Worm (Caenorhabditis elegans) whole organism, L3 larva: ENCODE measurements around the gene Y39H10B.2.

Source experiments
- ZK546.5 ChIP-seq: sonication (generic microtip); optimal IDR thresholded peaks from 2 replicates; lab custom pipeline; 2017; ENCODE audit warnings: missing biosample characterization, missing genetic modification characterization
- ama-1 ChIP-seq: fragments of 150-350 bp; optimal IDR thresholded peaks from 2 replicates; lab custom pipeline; 2018
- ceh-28 ChIP-seq: fragments of 150-350 bp; optimal IDR thresholded peaks from 2 replicates; lab custom pipeline; 2014; ENCODE audit warnings: missing biosample characterization, missing genetic modification reagents, missing genetic modification characterization
- egl-5 ChIP-seq: fragments of 150-350 bp; optimal IDR thresholded peaks from 2 replicates; lab custom pipeline; 2017; ENCODE audit warnings: missing biosample characterization, missing genetic modification reagents, missing genetic modification characterization, inconsistent platforms
- elt-2 ChIP-seq: sonication (generic microtip); optimal IDR thresholded peaks from 2 replicates; lab custom pipeline; 2016; ENCODE audit warnings: missing genetic modification reagents, mild to moderate bottlenecking, missing genetic modification characterization, missing compliant biosample characterization
- fkh-10 ChIP-seq: sonication (generic microtip); optimal IDR thresholded peaks from 2 replicates; lab custom pipeline; 2017; ENCODE audit warnings: missing biosample characterization, missing genetic modification reagents, missing genetic modification characterization
- lin-15B ChIP-seq: fragments of 150-350 bp; optimal IDR thresholded peaks from 2 replicates; lab custom pipeline; 2014; ENCODE audit warnings: missing biosample characterization, missing genetic modification characterization
- mdl-1 ChIP-seq: fragments of 150-350 bp; optimal IDR thresholded peaks from 2 replicates; lab custom pipeline; 2014; ENCODE audit warnings: missing biosample characterization, missing genetic modification characterization
- nhr-237 ChIP-seq: fragments of 150-350 bp; optimal IDR thresholded peaks from 2 replicates; lab custom pipeline; 2014; ENCODE audit warnings: missing biosample characterization, missing genetic modification characterization
- nhr-25 ChIP-seq: sonication (generic microtip); optimal IDR thresholded peaks from 2 replicates; lab custom pipeline; 2017; ENCODE audit warnings: missing biosample characterization, missing genetic modification characterization
- nhr-28 ChIP-seq: fragments of 150-350 bp; optimal IDR thresholded peaks from 2 replicates; lab custom pipeline; 2014; ENCODE audit warnings: missing biosample characterization, missing genetic modification characterization
- nhr-77 ChIP-seq: fragments of 150-350 bp; optimal IDR thresholded peaks from 2 replicates; lab custom pipeline; 2014; ENCODE audit warnings: missing biosample characterization, missing genetic modification characterization
- snpc-4 ChIP-seq: fragments of 150-350 bp; optimal IDR thresholded peaks from 2 replicates; lab custom pipeline; 2014; ENCODE audit warnings: missing biosample characterization, missing genetic modification characterization

DNA sequence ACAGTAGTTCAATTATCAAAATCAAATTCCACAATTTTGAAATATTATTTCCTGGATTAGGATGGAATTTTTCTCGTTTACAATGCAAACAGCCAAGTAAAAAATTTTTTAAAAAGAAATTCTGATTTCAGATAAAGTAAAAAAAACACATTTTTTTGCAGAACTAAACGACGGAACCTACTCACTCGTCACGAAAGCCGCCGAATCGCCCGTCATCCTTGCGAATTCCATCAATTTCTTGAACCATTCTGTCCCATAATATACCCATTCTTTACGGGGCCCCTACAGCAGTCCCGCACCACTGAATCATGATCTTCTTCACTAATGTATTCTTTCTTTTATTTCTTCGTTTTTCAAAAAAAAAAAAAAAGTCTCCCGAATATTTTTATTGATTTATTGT is 43.6 kb downstream of the Y39H10B.2 start:
- TF ChIP-seq elt-2 (tag; lab: Kevin White, UChicago) (no peak), nhr-237 (tag; lab: Kevin White, UChicago) (no peak), ama-1 (lab: Kevin White, UChicago) (no peak), nhr-25 (tag; lab: Kevin White, UChicago) (no peak), lin-15B (tag; lab: Kevin White, UChicago) (no peak), mdl-1 (tag; lab: Kevin White, UChicago) (no peak), nhr-28 (tag; lab: Kevin White, UChicago) (no peak), fkh-10 (GFP tag; lab: Kevin White, UChicago) (no peak), egl-5 (tag; lab: Kevin White, UChicago) (no peak), snpc-4 (no peak), ZK546.5 (tag; lab: Kevin White, UChicago) (no peak), nhr-77 (tag; lab: Kevin White, UChicago) (no peak), ceh-28 (tag; lab: Kevin White, UChicago) (no peak)
